Fruit fly (Drosophila melanogaster): ENCODE data around the gene drpr.

drpr gene

dm6 chr3L:1774713-1775648 is 44.1 kb upstream of the drpr start, which contains the start of the genes CG13933 and PolD2 (continued):
- peak; percentile 60 for TF ChIP-seq CG8319 (GFP tag; optimal IDR thresholded peaks at IDR 0.05)
- peak; percentile 98 for TF ChIP-seq eg (GFP tag; IDR thresholded peaks at IDR 0.05)
- TF ChIP-seq CG1621 (tag; optimal IDR thresholded peaks at IDR 0.05), result no peak
- peak; percentile 99 for TF ChIP-seq acj6 (GFP tag; optimal IDR thresholded peaks at IDR 0.05)
- peak; percentile 93 for TF ChIP-seq pdm3 (GFP tag; optimal IDR thresholded peaks at IDR 0.05)
- peak; percentile 78 for TF ChIP-seq CG11294 (GFP tag; IDR thresholded peaks at IDR 0.05)
- no peak for TF ChIP-seq vri (GFP tag; optimal IDR thresholded peaks at IDR 0.05)
- TF ChIP-seq CG16779 (tag; optimal IDR thresholded peaks at IDR 0.05), result peak; percentile 89
- TF ChIP-seq CG4318 (GFP tag; optimal IDR thresholded peaks at IDR 0.05), result no peak
- TF ChIP-seq CG9139 (GFP tag; optimal IDR thresholded peaks at IDR 0.05), result no peak
- TF ChIP-seq Sox14 (GFP tag; optimal IDR thresholded peaks at IDR 0.05), result peak; percentile 94
- no peak for TF ChIP-seq Eip75B (GFP tag; optimal IDR thresholded peaks at IDR 0.05)
- TF ChIP-seq ss (GFP tag; optimal IDR thresholded peaks at IDR 0.05), result peak in 1 of 2 experiments; percentile 97
- peak; percentile 99 for TF ChIP-seq CG34406 (GFP tag; optimal IDR thresholded peaks at IDR 0.05)
- TF ChIP-seq Smox (GFP tag; optimal IDR thresholded peaks at IDR 0.05), result peak; percentile 91
- peak; percentile 97 for TF ChIP-seq CG10631 (GFP tag; optimal IDR thresholded peaks at IDR 0.05)
- peak; percentile 96 for TF ChIP-seq esn (GFP tag; optimal IDR thresholded peaks at IDR 0.05)
- TF ChIP-seq CG11762 (GFP tag; optimal IDR thresholded peaks at IDR 0.05; ENCODE audit: insufficient read depth), result peak; percentile 84
- peak; percentile 85 for TF ChIP-seq Ets21C (GFP tag; optimal IDR thresholded peaks at IDR 0.05)
- TF ChIP-seq Met (GFP tag; optimal IDR thresholded peaks at IDR 0.05), result peak; percentile 95

- no peak for TF ChIP-seq lz (GFP tag; optimal IDR thresholded peaks at IDR 0.05)
- no peak for TF ChIP-seq fkh (GFP tag; optimal IDR thresholded peaks at IDR 0.05)
- TF ChIP-seq CG6163 (GFP tag; IDR thresholded peaks at IDR 0.05), result no peak
- no peak for TF ChIP-seq Hr4 (GFP tag; optimal IDR thresholded peaks at IDR 0.05)
- TF ChIP-seq Eip78C (GFP tag), result no peak
- TF ChIP-seq CG32006 (GFP tag; optimal IDR thresholded peaks at IDR 0.05), result no peak
- TF ChIP-seq fd85E (GFP tag; optimal IDR thresholded peaks at IDR 0.05), result no peak
- no peak for TF ChIP-seq Eip93F (GFP tag; optimal IDR thresholded peaks at IDR 0.05)
- TF ChIP-seq Gug (GFP tag; IDR thresholded peaks at IDR 0.05), result no peak
- no peak for TF ChIP-seq Ets21C (GFP tag; optimal IDR thresholded peaks at IDR 0.05)
- TF ChIP-seq CG6808 (GFP tag; optimal IDR thresholded peaks at IDR 0.05), result no peak
- TF ChIP-seq esn (GFP tag; optimal IDR thresholded peaks at IDR 0.05), result no peak
Observed at dm6 chr3L:1772593-1772992, 41.7 kb upstream of the drpr start.

- no peak for TF ChIP-seq net (GFP tag; optimal IDR thresholded peaks at IDR 0.05)
- TF ChIP-seq svp (GFP tag), result peak; percentile 9
Observed at dm6 chr3L:1771658-1772057, 40.8 kb upstream of the drpr start, which contains the start of gene Dhc62B. TSS of gene Dhc62B (minus strand) at chr3L:1771758.

- no peak for TF ChIP-seq topi (GFP tag; optimal IDR thresholded peaks at IDR 0.05)
- peak; percentile 68 for TF ChIP-seq CG1621 (tag; optimal IDR thresholded peaks at IDR 0.05)
Observed at dm6 chr3L:1756143-1756542, 25.2 kb upstream of the drpr start, which contains the start of gene CG8001. TSS of gene CG8001 (plus strand) at chr3L:1756159.

DNA sequence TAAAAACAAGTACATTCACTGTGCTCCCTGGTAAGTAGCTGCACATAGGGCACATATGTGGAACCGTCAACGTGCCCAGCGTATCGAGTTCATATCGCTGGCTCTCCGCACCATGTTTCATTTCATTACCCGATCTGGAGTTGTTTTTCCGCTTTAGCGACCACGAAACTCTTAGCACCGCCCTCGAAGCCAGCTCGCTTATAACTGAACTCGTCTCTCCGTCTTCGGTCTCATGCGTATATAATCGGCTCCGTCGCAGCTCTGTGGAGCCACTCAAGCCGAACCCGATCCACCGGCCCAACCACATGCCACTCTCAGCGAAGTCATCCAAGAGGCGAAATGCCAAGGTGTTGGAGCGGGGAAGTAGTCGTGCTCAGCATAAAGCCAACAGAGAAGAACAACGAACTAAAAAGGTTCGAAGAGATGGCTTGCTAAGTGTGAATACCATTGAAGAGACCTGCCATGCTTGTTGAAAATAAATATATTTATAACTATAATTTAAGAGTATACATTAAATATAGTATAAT is 24.6 kb upstream of the drpr start, which contains the start of gene Cht2:
Cht2 (minus strand) TSS at position 477 of the 527 bp plus-strand sequence.
- TF ChIP-seq Gug (GFP tag; IDR thresholded peaks at IDR 0.05) (no peak), CG34406 (GFP tag; optimal IDR thresholded peaks at IDR 0.05) (no peak), Sox15 (GFP tag; optimal IDR thresholded peaks at IDR 0.05) (no peak), Ets96B (tag; optimal IDR thresholded peaks at IDR 0.05) (no peak), CG6163 (GFP tag; IDR thresholded peaks at IDR 0.05) (peak; percentile 68), CG32006 (GFP tag; optimal IDR thresholded peaks at IDR 0.05) (no peak), CG8632 (GFP tag; optimal IDR thresholded peaks at IDR 0.05) (no peak), OdsH (GFP tag; optimal IDR thresholded peaks at IDR 0.05) (no peak), CG1621 (tag; optimal IDR thresholded peaks at IDR 0.05) (peak; percentile 41), cyc (GFP tag; optimal IDR thresholded peaks at IDR 0.05) (no peak), ss (GFP tag; optimal IDR thresholded peaks at IDR 0.05) (peak; percentile 42 to 61), achi (GFP tag; optimal IDR thresholded peaks at IDR 0.05) (no peak), CG8319 (GFP tag; optimal IDR thresholded peaks at IDR 0.05) (no peak), Sox14 (GFP tag; optimal IDR thresholded peaks at IDR 0.05) (no peak), CG6792 (GFP tag; optimal IDR thresholded peaks at IDR 0.05) (no peak), CG6854 (GFP tag; optimal IDR thresholded peaks at IDR 0.05) (peak; percentile 50), CG6808 (GFP tag; optimal IDR thresholded peaks at IDR 0.05) (peak; percentile 25), vri (GFP tag; optimal IDR thresholded peaks at IDR 0.05) (no peak), fd85E (GFP tag; optimal IDR thresholded peaks at IDR 0.05) (no peak), Hr4 (GFP tag; optimal IDR thresholded peaks at IDR 0.05) (no peak)
